Fruit fly (Drosophila melanogaster) whole organism, adult: ENCODE data around the gene CG17931.

ENCODE experiments used
- CG11617 ChIP-seq: fragments of 200-800 bp; sonication (Bioruptor generic); optimal IDR thresholded peaks from 2 replicates; lab custom pipeline; 2017; ENCODE audit warnings: mild to moderate bottlenecking, missing biosample characterization, missing genetic modification reagents, missing genetic modification characterization
- CG12768 ChIP-seq: fragments of 200-800 bp; sonication (Bioruptor generic); optimal IDR thresholded peaks from 2 replicates; lab custom pipeline; 2017; ENCODE audit warnings: missing biosample characterization, missing genetic modification characterization, mild to moderate bottlenecking, moderate library complexity, missing genetic modification reagents
- CG14711 ChIP-seq: fragments of 200-800 bp; sonication (Bioruptor generic); optimal IDR thresholded peaks from 2 replicates; lab custom pipeline; 2018; ENCODE audit warnings: missing biosample characterization, mild to moderate bottlenecking, missing genetic modification characterization, moderate library complexity
- CG1620 ChIP-seq: fragments of 200-800 bp; sonication (Bioruptor generic); optimal IDR thresholded peaks from 2 replicates; lab custom pipeline; 2016; ENCODE audit warnings: missing biosample characterization, missing genetic modification characterization
- CG33017 ChIP-seq: fragments of 200-800 bp; sonication (Bioruptor generic); optimal IDR thresholded peaks from 2 replicates; lab custom pipeline; 2018; ENCODE audit warnings: missing biosample characterization, mild to moderate bottlenecking, missing genetic modification characterization, moderate library complexity
- CG5204 ChIP-seq: fragments of 200-800 bp; sonication (Bioruptor generic); optimal IDR thresholded peaks from 2 replicates; lab custom pipeline; 2016; ENCODE audit warnings: missing biosample characterization, missing genetic modification characterization
- CG7045 ChIP-seq: fragments of 200-800 bp; sonication (Bioruptor generic); optimal IDR thresholded peaks from 2 replicates; lab custom pipeline; 2017; ENCODE audit warnings: missing biosample characterization, mild to moderate bottlenecking, missing genetic modification characterization
- CG7101 ChIP-seq: fragments of 200-800 bp; sonication (Bioruptor generic); optimal IDR thresholded peaks from 2 replicates; lab custom pipeline; 2018; ENCODE audit warnings: missing biosample characterization, mild to moderate bottlenecking, missing genetic modification characterization, moderate library complexity
- Clk ChIP-seq: fragments of 200-800 bp; sonication (Bioruptor generic); optimal IDR thresholded peaks from 2 replicates; lab custom pipeline; 2017; ENCODE audit warnings: missing biosample characterization, missing genetic modification characterization
- Crg-1 ChIP-seq: fragments of 200-800 bp; sonication (Bioruptor generic); optimal IDR thresholded peaks from 2 replicates; lab custom pipeline; 2016; ENCODE audit warnings: missing biosample characterization, missing genetic modification characterization
- Hr96 ChIP-seq: fragments of 200-800 bp; sonication (Bioruptor generic); optimal IDR thresholded peaks from 2 replicates; lab custom pipeline; 2016; ENCODE audit warnings: missing biosample characterization, missing genetic modification characterization
- Mnt ChIP-seq: fragments of 200-800 bp; sonication (Bioruptor generic); optimal IDR thresholded peaks from 2 replicates; lab custom pipeline; 2016; ENCODE audit warnings: missing biosample characterization, mild to moderate bottlenecking, missing genetic modification characterization
- bab1 ChIP-seq: fragments of 200-800 bp; sonication (Bioruptor generic); optimal IDR thresholded peaks from 3 replicates; lab custom pipeline; 2019; ENCODE audit warnings: missing biosample characterization, mild to moderate bottlenecking, missing genetic modification characterization, moderate library complexity
- cic ChIP-seq: fragments of 200-800 bp; sonication (Bioruptor generic); optimal IDR thresholded peaks from 2 replicates; lab custom pipeline; 2017; ENCODE audit warnings: missing biosample characterization, mild to moderate bottlenecking, missing genetic modification characterization, moderate library complexity
- cnc ChIP-seq, 2 experiments: fragments of >200 bp; optimal IDR thresholded peaks; 2 replicates each; lab custom pipeline; 2017
- kay ChIP-seq: fragments of 200-800 bp; sonication (Bioruptor generic); peaks from one replicate; lab custom pipeline; 2016; ENCODE audit warnings: missing biosample characterization, missing genetic modification characterization, borderline replicate concordance
- ovo ChIP-seq: fragments of 200-800 bp; sonication (Bioruptor generic); optimal IDR thresholded peaks from 2 replicates; lab custom pipeline; 2016; ENCODE audit warnings: missing biosample characterization, missing genetic modification characterization
- pad ChIP-seq: fragments of 200-800 bp; sonication (Bioruptor generic); optimal IDR thresholded peaks from 3 replicates; lab custom pipeline; 2017; ENCODE audit warnings: missing biosample characterization, missing genetic modification characterization, mild to moderate bottlenecking, moderate library complexity, missing genetic modification reagents
- tj ChIP-seq: fragments of 200-800 bp; sonication (Bioruptor generic); optimal IDR thresholded peaks from 3 replicates; lab custom pipeline; 2017; ENCODE audit warnings: missing biosample characterization, mild to moderate bottlenecking, missing genetic modification characterization, moderate library complexity
- toe ChIP-seq: fragments of 200-800 bp; sonication (Bioruptor generic); optimal IDR thresholded peaks from 2 replicates; lab custom pipeline; 2016; ENCODE audit warnings: missing biosample characterization, missing genetic modification characterization

The CG17931 gene

DNA sequence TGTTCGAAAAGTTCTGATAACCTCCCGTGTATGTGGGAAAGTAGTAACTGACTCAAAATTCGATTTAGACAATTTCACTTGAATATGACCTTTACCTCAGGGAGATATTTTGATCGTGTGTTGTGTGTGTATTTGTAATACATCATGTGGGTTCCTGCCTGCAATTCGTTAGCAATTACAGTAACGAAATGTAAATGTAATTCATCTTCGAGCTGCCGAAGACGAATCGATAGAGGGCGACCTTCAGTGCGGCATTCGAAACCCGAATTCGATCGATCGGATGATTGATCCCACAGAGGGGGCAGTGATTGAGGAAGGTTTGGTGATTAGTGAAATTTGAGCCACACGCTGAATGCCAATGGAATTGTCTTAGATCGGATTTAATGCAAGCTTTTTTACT is 11.2 kb upstream of the CG17931 start, which contains the start of gene CG10317:
CG10317 (minus strand) TSS at position 101 of the 400 bp plus-strand sequence.
- no peak for TF ChIP-seq cic (GFP tag; lab: Kevin White, UChicago)
- TF ChIP-seq CG33017 (tag; lab: Kevin White, UChicago), result no peak
- no peak for TF ChIP-seq toe (GFP tag; lab: Kevin White, UChicago)
- no peak for TF ChIP-seq Clk (GFP tag; lab: Kevin White, UChicago)
- no peak for TF ChIP-seq kay (GFP tag; lab: Kevin White, UChicago)
- TF ChIP-seq cnc (optimal IDR thresholded peaks at IDR 0.05; lab: Kevin White, UChicago), result no peak
- no peak for TF ChIP-seq CG7101 (tag; lab: Kevin White, UChicago)
- TF ChIP-seq ovo (GFP tag; lab: Kevin White, UChicago), result no peak
- no peak for TF ChIP-seq tj (GFP tag; lab: Kevin White, UChicago)
- TF ChIP-seq CG12768 (GFP tag; lab: Kevin White, UChicago), result no peak
- no peak for TF ChIP-seq CG1620 (GFP tag; lab: Kevin White, UChicago)
- no peak for TF ChIP-seq CG14711 (tag; lab: Kevin White, UChicago)
- TF ChIP-seq Hr96 (GFP tag; lab: Kevin White, UChicago), result no peak
- no peak for TF ChIP-seq CG11617 (GFP tag; lab: Kevin White, UChicago)
- no peak for TF ChIP-seq Mnt (GFP tag; lab: Kevin White, UChicago)

dm6 chr3R:16368288-16368687 is 9.0 kb upstream of the CG17931 start, which contains the start of gene js:
Gene js, minus strand, starts transcription at chr3R:16368306.
- TF ChIP-seq CG7101 (tag; lab: Kevin White, UChicago) (no peak), CG33017 (tag; lab: Kevin White, UChicago) (no peak), Hr96 (GFP tag; lab: Kevin White, UChicago) (no peak), CG5204 (no peak), CG14711 (tag; lab: Kevin White, UChicago) (no peak), cnc (optimal IDR thresholded peaks at IDR 0.05; lab: Kevin White, UChicago) (no peak), cic (GFP tag; lab: Kevin White, UChicago) (no peak), Crg-1 (GFP tag; lab: Kevin White, UChicago) (no peak), ovo (GFP tag; lab: Kevin White, UChicago) (no peak), pad (GFP tag; lab: Kevin White, UChicago) (no peak), Mnt (GFP tag; lab: Kevin White, UChicago) (no peak), CG12768 (GFP tag; lab: Kevin White, UChicago) (no peak), Clk (GFP tag; lab: Kevin White, UChicago) (no peak), CG11617 (GFP tag; lab: Kevin White, UChicago) (no peak), kay (GFP tag; lab: Kevin White, UChicago) (no peak), bab1 (GFP tag; lab: Kevin White, UChicago) (no peak), toe (GFP tag; lab: Kevin White, UChicago) (no peak)

- TF ChIP-seq cnc (optimal IDR thresholded peaks at IDR 0.05; lab: Kevin White, UChicago) (no peak), CG1620 (GFP tag; lab: Kevin White, UChicago) (no peak), Mnt (GFP tag; lab: Kevin White, UChicago) (no peak), Hr96 (GFP tag; lab: Kevin White, UChicago) (no peak), bab1 (GFP tag; lab: Kevin White, UChicago) (no peak), tj (GFP tag; lab: Kevin White, UChicago) (no peak), CG33017 (tag; lab: Kevin White, UChicago) (no peak), Crg-1 (GFP tag; lab: Kevin White, UChicago) (no peak), kay (GFP tag; lab: Kevin White, UChicago) (no peak), CG14711 (tag; lab: Kevin White, UChicago) (no peak)
These were observed 742 bp upstream of the CG17931 start, which contains the start of gene CG42446 for dm6 chr3R:16360008-16360407. Gene CG42446, minus strand, starts transcription at chr3R:16360108.

DNA sequence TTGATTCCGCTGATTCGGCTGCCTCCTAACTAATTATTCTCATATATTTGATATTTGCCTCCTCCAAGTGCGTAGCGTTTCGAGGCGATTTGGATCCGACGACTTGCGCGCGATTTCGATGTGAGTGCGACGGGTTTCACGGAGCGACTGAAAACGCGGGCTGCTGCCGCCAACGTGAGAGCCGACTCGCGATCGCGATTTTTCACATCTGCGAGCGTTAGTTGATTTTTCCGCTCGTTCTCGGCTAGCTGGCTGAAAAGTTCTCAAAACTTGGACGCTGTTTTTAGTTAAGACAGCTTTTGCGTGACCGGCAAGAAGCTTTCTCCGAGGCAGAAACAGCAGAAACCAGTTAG is 2.4 kb downstream of the CG17931 start, which contains the start of gene CG10311:
CG10311 (minus strand) TSS at position 153 of the 353 bp plus-strand sequence.
- TF ChIP-seq pad (GFP tag; lab: Kevin White, UChicago), result no peak
- TF ChIP-seq ovo (GFP tag; lab: Kevin White, UChicago), result no peak
- no peak for TF ChIP-seq Crg-1 (GFP tag; lab: Kevin White, UChicago)
- TF ChIP-seq Mnt (GFP tag; lab: Kevin White, UChicago), result peak; percentile 30
- TF ChIP-seq tj (GFP tag; lab: Kevin White, UChicago), result no peak
- TF ChIP-seq cnc (optimal IDR thresholded peaks at IDR 0.05; lab: Kevin White, UChicago), result no peak
- peak; percentile 38 for TF ChIP-seq CG11617 (GFP tag; lab: Kevin White, UChicago)

DNA sequence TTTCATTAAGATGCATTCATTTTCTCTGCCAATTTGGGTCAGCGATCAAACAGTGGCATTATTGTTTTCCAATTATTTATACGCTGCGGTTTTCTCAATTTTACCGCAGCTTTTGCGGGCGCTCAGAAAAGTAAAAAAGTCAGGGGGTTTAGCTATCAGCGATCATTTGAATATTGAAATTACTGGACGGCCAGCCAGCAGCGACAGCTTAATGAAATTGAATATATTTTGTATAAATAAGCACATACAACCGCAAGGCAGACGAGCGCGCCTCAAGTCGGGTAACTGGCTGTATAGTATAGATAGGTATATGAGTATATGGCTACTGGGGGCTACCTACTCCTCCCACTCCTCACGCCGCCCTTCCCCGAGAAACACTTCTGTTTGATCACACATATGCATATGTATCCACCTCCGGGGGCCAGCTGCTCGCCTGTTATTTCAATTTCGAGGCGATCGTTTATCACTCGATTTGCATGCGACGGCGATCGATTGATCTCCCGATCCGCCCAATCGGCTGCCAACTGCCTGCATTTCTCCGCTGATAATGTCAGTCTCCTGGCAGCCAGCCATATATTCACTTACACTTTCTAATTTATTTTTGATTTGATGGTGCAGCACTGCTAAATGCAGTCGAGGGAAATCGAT is 2.9 kb downstream of the CG17931 start:
- peak; percentile 31 for TF ChIP-seq CG5204
- TF ChIP-seq CG1620 (GFP tag; lab: Kevin White, UChicago), result no peak
- peak; percentile 67 for TF ChIP-seq CG11617 (GFP tag; lab: Kevin White, UChicago)
- TF ChIP-seq CG33017 (tag; lab: Kevin White, UChicago), result no peak
- TF ChIP-seq cnc (optimal IDR thresholded peaks at IDR 0.05; lab: Kevin White, UChicago), result no peak
- TF ChIP-seq CG12768 (GFP tag; lab: Kevin White, UChicago), result no peak
- TF ChIP-seq Hr96 (GFP tag; lab: Kevin White, UChicago), result peak; percentile 36
- peak; percentile 70 for TF ChIP-seq kay (GFP tag; lab: Kevin White, UChicago)
- peak; percentile 2 for TF ChIP-seq ovo (GFP tag; lab: Kevin White, UChicago)
- peak; percentile 29 for TF ChIP-seq tj (GFP tag; lab: Kevin White, UChicago)
- TF ChIP-seq CG7045 (GFP tag; lab: Kevin White, UChicago), result no peak
- TF ChIP-seq cic (GFP tag; lab: Kevin White, UChicago), result peak; percentile 52
